Fruit fly (Drosophila melanogaster) whole organism, embryonic: ENCODE results near the gene Hpd.
A peak's percentile ranks its signal among the peaks of the same experiment; 100 is the strongest.

ENCODE experiments used
- Asciz ChIP-seq: fragments of 200-800 bp; sonication (Bioruptor generic); optimal IDR thresholded peaks from 2 replicates; lab custom pipeline; 2017; ENCODE audit warnings: missing biosample characterization, mild to moderate bottlenecking, missing genetic modification characterization, missing genetic modification reagents
- BEAF-32 ChIP-seq: fragments of 200-800 bp; sonication (Bioruptor generic); optimal IDR thresholded peaks from 3 replicates; lab custom pipeline; 2017; ENCODE audit warnings: missing biosample characterization, missing genetic modification characterization, mild to moderate bottlenecking, moderate library complexity, missing genetic modification reagents
- CG10147 ChIP-seq: fragments of 200-800 bp; sonication (Bioruptor generic); optimal IDR thresholded peaks from 2 replicates; lab custom pipeline; 2019; ENCODE audit warnings: missing biosample characterization, mild to moderate bottlenecking, missing genetic modification characterization, moderate library complexity
- CG10366 ChIP-seq: fragments of 200-800 bp; sonication (Bioruptor generic); IDR thresholded peaks from 2 replicates; pipeline ENCODE4 v1.3.6; 2022; ENCODE audit warnings: missing biosample characterization, missing genetic modification characterization
- CG11695 ChIP-seq: fragments of 200-800 bp; sonication (Bioruptor generic); IDR thresholded peaks from 3 replicates; pipeline ENCODE4 v1.3.6; 2022; ENCODE audit warnings: missing biosample characterization, missing genetic modification characterization
- CG12071 ChIP-seq: fragments of 200-800 bp; sonication (Bioruptor generic); optimal IDR thresholded peaks from 3 replicates; lab custom pipeline; 2018; ENCODE audit warnings: missing biosample characterization, mild to moderate bottlenecking, missing genetic modification characterization
- CG13296 ChIP-seq: fragments of 200-800 bp; sonication (Bioruptor generic); optimal IDR thresholded peaks from 3 replicates; lab custom pipeline; 2018; ENCODE audit warnings: missing biosample characterization, mild to moderate bottlenecking, missing genetic modification characterization
- CG30020 ChIP-seq: fragments of 200-800 bp; optimal IDR thresholded peaks from 2 replicates; lab custom pipeline; 2019; ENCODE audit warnings: missing biosample characterization, mild to moderate bottlenecking, missing genetic modification characterization, moderate library complexity
- CG33213 ChIP-seq: fragments of 200-800 bp; sonication (Bioruptor generic); optimal IDR thresholded peaks from 3 replicates; lab custom pipeline; 2016; ENCODE audit warnings: missing biosample characterization, missing genetic modification characterization
- CG34224 ChIP-seq: fragments of 200-800 bp; sonication (Bioruptor generic); IDR thresholded peaks from 3 replicates; pipeline ENCODE4 v1.3.6; 2022; ENCODE audit warnings: missing biosample characterization, missing genetic modification characterization; ENCODE audit not compliant: partially characterized antibody
- CG34376 ChIP-seq: fragments of 200-800 bp; sonication (Bioruptor generic); optimal IDR thresholded peaks from 2 replicates; lab custom pipeline; 2018; ENCODE audit warnings: missing biosample characterization, mild to moderate bottlenecking, missing genetic modification characterization
- CG4854 ChIP-seq: fragments of 200-800 bp; sonication (Bioruptor generic); optimal IDR thresholded peaks from 2 replicates; lab custom pipeline; 2016; ENCODE audit warnings: missing biosample characterization, missing genetic modification characterization, inconsistent platforms
- CG7963 ChIP-seq: fragments of 200-800 bp; sonication (Bioruptor generic); IDR thresholded peaks from 3 replicates; pipeline ENCODE4 v1.3.6; 2022; ENCODE audit warnings: missing biosample characterization, missing genetic modification characterization; ENCODE audit not compliant: partially characterized antibody
- CG8924 ChIP-seq: fragments of 200-800 bp; optimal IDR thresholded peaks from 3 replicates; lab custom pipeline; 2019; ENCODE audit warnings: missing biosample characterization, mild to moderate bottlenecking, missing genetic modification characterization, moderate library complexity
- Dek ChIP-seq: fragments of 200-800 bp; sonication (Bioruptor generic); optimal IDR thresholded peaks from 3 replicates; lab custom pipeline; 2019; ENCODE audit warnings: missing biosample characterization, mild to moderate bottlenecking, missing genetic modification characterization, moderate library complexity
- Doc2 ChIP-seq: fragments of 200-800 bp; sonication (Bioruptor generic); IDR thresholded peaks from 2 replicates; pipeline ENCODE4 v1.3.6; 2022; ENCODE audit warnings: missing biosample characterization, missing genetic modification characterization
- Dp ChIP-seq: fragments of 200-800 bp; sonication (Bioruptor generic); optimal IDR thresholded peaks from 2 replicates; lab custom pipeline; 2018; ENCODE audit warnings: missing biosample characterization, mild to moderate bottlenecking, missing genetic modification characterization, moderate library complexity
- Eip74EF ChIP-seq, 2 experiments: fragments of 200-800 bp in 1 of 2; fragments of >200 bp in 1 of 2; sonication (Bioruptor generic) in 1 of 2; optimal IDR thresholded peaks; 2 replicates each; lab custom pipeline; 2017 to 2019; ENCODE audit warnings: missing biosample characterization in 2 of 2, missing genetic modification characterization in 2 of 2, mild to moderate bottlenecking in 1 of 2, moderate library complexity in 1 of 2
- Ets65A ChIP-seq: fragments of 200-800 bp; sonication (Bioruptor generic); peaks from one replicate; lab custom pipeline; 2016; ENCODE audit warnings: missing biosample characterization, missing genetic modification characterization
- Ets97D ChIP-seq: fragments of 200-800 bp; sonication (Bioruptor generic); optimal IDR thresholded peaks from 3 replicates; lab custom pipeline; 2016; ENCODE audit warnings: missing biosample characterization, missing genetic modification characterization
- H2.0 ChIP-seq: fragments of 200-800 bp; sonication (Bioruptor generic); IDR thresholded peaks from 2 replicates; pipeline ENCODE4 v1.3.6; 2022; ENCODE audit warnings: missing biosample characterization, missing genetic modification characterization
- Myb ChIP-seq: fragments of 200-800 bp; sonication (Bioruptor generic); optimal IDR thresholded peaks from 2 replicates; lab custom pipeline; 2016; ENCODE audit warnings: missing biosample characterization, missing genetic modification characterization
- Neu2 ChIP-seq: fragments of 200-800 bp; sonication (Bioruptor generic); optimal IDR thresholded peaks from 3 replicates; lab custom pipeline; 2016; ENCODE audit warnings: missing biosample characterization, missing genetic modification characterization, borderline replicate concordance
- Scr ChIP-seq: fragments of 200-800 bp; sonication (Bioruptor generic); IDR thresholded peaks from 2 replicates; pipeline ENCODE4 v1.3.6; 2022; ENCODE audit warnings: missing biosample characterization, missing genetic modification characterization; ENCODE audit not compliant: partially characterized antibody
- Sox102F ChIP-seq: fragments of 200-800 bp; sonication (Bioruptor generic); optimal IDR thresholded peaks from 2 replicates; lab custom pipeline; 2018; ENCODE audit warnings: missing biosample characterization, mild to moderate bottlenecking, missing genetic modification characterization, moderate library complexity
- Sry-β ChIP-seq: fragments of 200-800 bp; sonication (Bioruptor generic); optimal IDR thresholded peaks from 2 replicates; lab custom pipeline; 2018; ENCODE audit warnings: missing biosample characterization, mild to moderate bottlenecking, missing genetic modification characterization, moderate library complexity
- Sry-δ ChIP-seq: fragments of 200-800 bp; sonication (Bioruptor generic); optimal IDR thresholded peaks from 2 replicates; lab custom pipeline; 2016; ENCODE audit warnings: missing biosample characterization, missing genetic modification characterization
- YL-1 ChIP-seq: fragments of 200-800 bp; sonication (Bioruptor generic); optimal IDR thresholded peaks from 3 replicates; lab custom pipeline; 2017; ENCODE audit warnings: missing biosample characterization, mild to moderate bottlenecking, missing genetic modification characterization
- amos ChIP-seq: fragments of 200-800 bp; sonication (Bioruptor generic); IDR thresholded peaks from 2 replicates; pipeline ENCODE4 v1.3.6; 2022; ENCODE audit warnings: missing biosample characterization, missing genetic modification characterization; ENCODE audit not compliant: partially characterized antibody
- bbx ChIP-seq: fragments of 200-800 bp; sonication (Bioruptor generic); IDR thresholded peaks from 2 replicates; pipeline ENCODE4 v1.3.6; 2022; ENCODE audit warnings: missing biosample characterization, missing genetic modification characterization; ENCODE audit not compliant: partially characterized antibody
- btn ChIP-seq: fragments of 200-800 bp; sonication (Bioruptor generic); optimal IDR thresholded peaks from 2 replicates; lab custom pipeline; 2016; ENCODE audit warnings: missing biosample characterization, missing genetic modification characterization
- cato ChIP-seq: fragments of 200-800 bp; sonication (Bioruptor generic); optimal IDR thresholded peaks from 2 replicates; lab custom pipeline; 2016; ENCODE audit warnings: missing biosample characterization, missing genetic modification characterization, borderline replicate concordance
- crp ChIP-seq, 2 experiments: fragments of 200-800 bp; sonication (Bioruptor generic); optimal IDR thresholded peaks; 2 replicates in 1 of 2; 3 replicates in 1 of 2; lab custom pipeline; 2017; ENCODE audit warnings: missing biosample characterization in 2 of 2, missing genetic modification characterization in 2 of 2, mild to moderate bottlenecking in 1 of 2, moderate library complexity in 1 of 2
- dan ChIP-seq: fragments of 200-800 bp; sonication (Bioruptor generic); IDR thresholded peaks from 2 replicates; pipeline ENCODE4 v1.3.6; 2022; ENCODE audit warnings: missing biosample characterization, missing genetic modification characterization
- en ChIP-seq: fragments of 200-800 bp; sonication (Bioruptor generic); optimal IDR thresholded peaks from 2 replicates; lab custom pipeline; 2016; ENCODE audit warnings: missing biosample characterization, missing genetic modification characterization
- fd96Cb ChIP-seq: fragments of 200-800 bp; sonication (Bioruptor generic); optimal IDR thresholded peaks from 2 replicates; lab custom pipeline; 2018; ENCODE audit warnings: missing biosample characterization, mild to moderate bottlenecking, missing genetic modification characterization, moderate library complexity
- fu2 ChIP-seq: fragments of 200-800 bp; sonication (Bioruptor generic); optimal IDR thresholded peaks from 2 replicates; lab custom pipeline; 2016; ENCODE audit warnings: missing biosample characterization, missing genetic modification characterization
- gfzf ChIP-seq: fragments of 200-800 bp; sonication (Bioruptor generic); optimal IDR thresholded peaks from 2 replicates; lab custom pipeline; 2016; ENCODE audit warnings: missing biosample characterization, mild to moderate bottlenecking, missing genetic modification characterization, moderate library complexity
- hbn ChIP-seq: fragments of 200-800 bp; sonication (Bioruptor generic); IDR thresholded peaks from 2 replicates; pipeline ENCODE4 v1.3.6; 2022; ENCODE audit warnings: missing biosample characterization, missing genetic modification characterization; ENCODE audit not compliant: partially characterized antibody
- nom ChIP-seq: fragments of 200-800 bp; sonication (Bioruptor generic); optimal IDR thresholded peaks from 2 replicates; lab custom pipeline; 2017; ENCODE audit warnings: missing biosample characterization, missing genetic modification characterization, mild to moderate bottlenecking, moderate library complexity, missing genetic modification reagents
- pb ChIP-seq: fragments of 200-800 bp; sonication (Bioruptor generic); optimal IDR thresholded peaks from 3 replicates; lab custom pipeline; 2016; ENCODE audit warnings: missing biosample characterization, missing genetic modification characterization
- psq ChIP-seq: fragments of 200-800 bp; sonication (Bioruptor generic); optimal IDR thresholded peaks from 2 replicates; lab custom pipeline; 2017; ENCODE audit warnings: missing biosample characterization, missing genetic modification characterization
- sens ChIP-seq: fragments of 200-800 bp; sonication (Bioruptor generic); peaks from one replicate; lab custom pipeline; 2016; ENCODE audit warnings: missing biosample characterization, missing genetic modification characterization
- sna ChIP-seq: fragments of 200-800 bp; sonication (Bioruptor generic); IDR thresholded peaks from 2 replicates; pipeline ENCODE4 v1.3.6; 2022; ENCODE audit warnings: missing biosample characterization, missing genetic modification characterization; ENCODE audit not compliant: partially characterized antibody
- ssp ChIP-seq: fragments of 200-800 bp; sonication (Bioruptor generic); IDR thresholded peaks from 2 replicates; pipeline ENCODE4 v1.3.6; 2022; ENCODE audit warnings: missing biosample characterization, missing genetic modification characterization
- stwl ChIP-seq: fragments of 200-800 bp; sonication (Bioruptor generic); optimal IDR thresholded peaks from 3 replicates; lab custom pipeline; 2018; ENCODE audit warnings: missing biosample characterization, mild to moderate bottlenecking, missing genetic modification characterization, moderate library complexity
- twi ChIP-seq: fragments of 200-800 bp; optimal IDR thresholded peaks from 2 replicates; lab custom pipeline; 2019; ENCODE audit warnings: missing biosample characterization, mild to moderate bottlenecking, missing genetic modification characterization, moderate library complexity
- vvl ChIP-seq: fragments of 200-800 bp; sonication (Bioruptor generic); IDR thresholded peaks from 2 replicates; pipeline ENCODE4 v1.3.6; 2022; ENCODE audit warnings: missing biosample characterization, missing genetic modification characterization
- wdn ChIP-seq: fragments of 200-800 bp; sonication (Bioruptor generic); IDR thresholded peaks from 2 replicates; pipeline ENCODE4 v1.3.6; 2022; ENCODE audit warnings: missing biosample characterization, missing genetic modification characterization

Gene Hpd

dm6 chr3L:20432297-20432696 is 7.4 kb downstream of the Hpd start, which contains the start of the genes Las and Psn (continued):
- TF ChIP-seq Sry-β: no peak
- TF ChIP-seq amos (GFP tag; lab: Robert Waterston, UW): peak; percentile 54
- TF ChIP-seq wdn (GFP tag; lab: Robert Waterston, UW): no peak
- peak; percentile 32; the same call in 1 of the 2 replicates for TF ChIP-seq vvl (GFP tag; lab: Robert Waterston, UW)
- TF ChIP-seq Dp (GFP tag; lab: Kevin White, UChicago): peak; percentile 61
- TF ChIP-seq fd96Cb (tag; lab: Kevin White, UChicago): no peak
- TF ChIP-seq CG8924 (tag; lab: Kevin White, UChicago): peak; percentile 18
- peak; percentile 60 to 93 for TF ChIP-seq crp (GFP tag; optimal IDR thresholded peaks at IDR 0.05; lab: Kevin White, UChicago)
- no peak for TF ChIP-seq CG13296
- TF ChIP-seq nom (GFP tag; lab: Kevin White, UChicago): peak; percentile 13
- peak; percentile 33 for TF ChIP-seq CG33213 (GFP tag; lab: Kevin White, UChicago)
- peak; percentile 58; the same call in 1 of the 2 replicates for TF ChIP-seq hbn (GFP tag; lab: Robert Waterston, UW)
- TF ChIP-seq en (GFP tag; lab: Kevin White, UChicago): no peak
- TF ChIP-seq Ets65A (GFP tag; lab: Kevin White, UChicago): peak; percentile 64
- TF ChIP-seq CG11695 (GFP tag; lab: Robert Waterston, UW): no peak
- TF ChIP-seq gfzf (GFP tag; lab: Kevin White, UChicago): peak; percentile 84
- no peak for TF ChIP-seq Eip74EF (GFP tag; optimal IDR thresholded peaks at IDR 0.05; lab: Kevin White, UChicago)
- no peak for TF ChIP-seq Neu2
- TF ChIP-seq CG34224 (GFP tag; lab: Robert Waterston, UW): peak; percentile 62
- no peak for TF ChIP-seq CG10366 (GFP tag; lab: Robert Waterston, UW)
- TF ChIP-seq CG7963: no peak
- peak; percentile 35 for TF ChIP-seq Myb (GFP tag; lab: Kevin White, UChicago)
- no peak for TF ChIP-seq Dek (tag; lab: Kevin White, UChicago)
- no peak for TF ChIP-seq fu2
- TF ChIP-seq Sry-δ (GFP tag; lab: Kevin White, UChicago): peak; percentile 89
- peak; percentile 62; the same call in 1 of the 2 replicates for TF ChIP-seq sna (GFP tag; lab: Robert Waterston, UW)
- peak; percentile 9 for TF ChIP-seq CG34376 (GFP tag; lab: Kevin White, UChicago)
- no peak for TF ChIP-seq H2.0 (GFP tag; lab: Robert Waterston, UW)
- no peak for TF ChIP-seq twi (tag; lab: Kevin White, UChicago)
- TF ChIP-seq CG10147: no peak
- TF ChIP-seq CG4854: no peak
- TF ChIP-seq CG30020 (tag; lab: Kevin White, UChicago): peak; percentile 58
- no peak for TF ChIP-seq dan
- peak; percentile 80 for TF ChIP-seq YL-1 (GFP tag; lab: Kevin White, UChicago)
- peak; percentile 51 for TF ChIP-seq Ets97D
- 0 out of 2 replicates have a peak, but pooled peaks have one; percentile 16 for TF ChIP-seq bbx
- TF ChIP-seq Doc2: no peak
- TF ChIP-seq Sox102F (GFP tag; lab: Kevin White, UChicago): no peak
- TF ChIP-seq btn: no peak
- TF ChIP-seq psq (GFP tag; lab: Kevin White, UChicago): no peak
- TF ChIP-seq Scr (GFP tag; lab: Robert Waterston, UW): peak; percentile 77
- no peak for TF ChIP-seq cato (GFP tag; lab: Kevin White, UChicago)
- TF ChIP-seq ssp (GFP tag; lab: Robert Waterston, UW): no peak
- no peak for TF ChIP-seq Asciz (GFP tag; lab: Kevin White, UChicago)
- TF ChIP-seq CG12071 (GFP tag; lab: Kevin White, UChicago): no peak
- peak; percentile 66 for TF ChIP-seq stwl (tag; lab: Kevin White, UChicago)
- TF ChIP-seq pb: no peak
- peak; percentile 88 for TF ChIP-seq sens (GFP tag; lab: Kevin White, UChicago)
- peak; percentile 76 for TF ChIP-seq BEAF-32 (GFP tag; lab: Kevin White, UChicago)
